Fruit fly (Drosophila melanogaster): ENCODE measurements around the gene CG14352.

- TF ChIP-seq brk (GFP tag; optimal IDR thresholded peaks at IDR 0.05) (no peak), usp (GFP tag; optimal IDR thresholded peaks at IDR 0.05) (no peak), lola (GFP tag; optimal IDR thresholded peaks at IDR 0.05) (no peak), Hr78 (GFP tag; optimal IDR thresholded peaks at IDR 0.05) (no peak), N (GFP tag; optimal IDR thresholded peaks at IDR 0.05) (no peak), CG32264 (GFP tag; optimal IDR thresholded peaks at IDR 0.05) (no peak), fru (GFP tag; optimal IDR thresholded peaks at IDR 0.05) (no peak), tai (GFP tag; optimal IDR thresholded peaks at IDR 0.05) (no peak), foxo (GFP tag; optimal IDR thresholded peaks at IDR 0.05) (no peak), ey (GFP tag; optimal IDR thresholded peaks at IDR 0.05) (no peak), br (GFP tag; optimal IDR thresholded peaks at IDR 0.05) (no peak), jim (GFP tag; optimal IDR thresholded peaks at IDR 0.05) (no peak), Myc (optimal IDR thresholded peaks at IDR 0.05) (no peak)
Measured at dm6 chr2L:1574009-1574408, 37.2 kb upstream of the CG14352 start.

All from whole organism, wandering third instar larva.